Worm (Caenorhabditis elegans) whole organism, early embryonic: Measurements from ENCODE around the gene srx-62.

Source experiments
- B0310.2 ChIP-seq: sonication (generic microtip); optimal IDR thresholded peaks from 2 replicates; lab custom pipeline; 2016; ENCODE audit warnings: mild to moderate bottlenecking, missing genetic modification characterization, missing compliant biosample characterization
- F13C5.2 ChIP-seq: sonication (generic microtip); optimal IDR thresholded peaks from 2 replicates; lab custom pipeline; 2017; ENCODE audit warnings: mild to moderate bottlenecking, missing genetic modification characterization, inconsistent platforms, missing compliant biosample characterization
- aly-1 ChIP-seq: sonication (generic microtip); optimal IDR thresholded peaks from 2 replicates; lab custom pipeline; 2016; ENCODE audit warnings: missing genetic modification characterization, missing compliant biosample characterization
- ama-1 ChIP-seq: fragments of 150-350 bp; optimal IDR thresholded peaks from 2 replicates; lab custom pipeline; 2014
- ets-7 ChIP-seq: sonication (generic microtip); optimal IDR thresholded peaks from 2 replicates; lab custom pipeline; 2016; ENCODE audit warnings: missing genotype, missing genetic modification characterization, missing compliant biosample characterization
- flt-1 ChIP-seq: fragments of 200-800 bp; sonication (Bioruptor generic); IDR thresholded peaks from 2 replicates; pipeline ENCODE4 v1.3.6; 2022; ENCODE audit warnings: missing genetic modification characterization, missing compliant biosample characterization
- hmg-4 ChIP-seq: fragments of 200-800 bp; sonication (Bioruptor generic); optimal IDR thresholded peaks from 2 replicates; lab custom pipeline; 2018; ENCODE audit warnings: mild to moderate bottlenecking, missing genetic modification characterization, missing compliant biosample characterization
- sea-1 ChIP-seq: fragments of 200-800 bp; sonication (Bioruptor generic); conservative IDR thresholded peaks from 2 replicates; pipeline ENCODE4 v1.3.6; 2022; ENCODE audit warnings: missing genetic modification characterization, missing compliant biosample characterization
- tbx-11 ChIP-seq: fragments of 200-800 bp; sonication (Bioruptor generic); IDR thresholded peaks from 2 replicates; pipeline ENCODE4 v1.3.6; 2022; ENCODE audit warnings: missing genetic modification characterization, missing compliant biosample characterization
- tbx-37 ChIP-seq: fragments of 200-800 bp; sonication (Bioruptor generic); conservative IDR thresholded peaks from 2 replicates; pipeline ENCODE4 v1.3.6; 2022; ENCODE audit warnings: missing genetic modification reagents, missing genetic modification characterization, missing compliant biosample characterization
- tra-4 ChIP-seq: sonication (generic microtip); optimal IDR thresholded peaks from 2 replicates; lab custom pipeline; 2017; ENCODE audit warnings: missing genetic modification characterization, missing compliant biosample characterization

DNA sequence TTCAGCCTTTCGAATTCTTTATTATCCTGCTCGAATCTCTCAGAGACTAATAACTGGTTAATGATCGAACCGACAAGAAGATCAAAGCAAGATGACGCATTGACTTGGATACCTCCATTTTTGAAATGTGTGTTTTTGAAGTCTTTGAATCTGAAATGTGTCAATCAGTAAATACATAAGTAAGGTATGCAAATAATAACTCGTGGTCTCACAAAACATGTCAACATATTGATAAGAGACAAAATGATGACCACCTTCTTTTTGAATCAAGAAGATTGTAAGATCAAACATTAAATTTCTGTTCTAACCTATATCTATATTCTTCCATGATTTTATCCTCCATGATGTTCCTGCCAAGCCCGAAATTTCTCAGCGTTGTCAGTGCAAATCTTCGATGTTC, 26.1 kb downstream of the srx-62 start:
- TF ChIP-seq ets-7 (tag; lab: Kevin White, UChicago) (no peak), tbx-37 (no peak), ama-1 (lab: Kevin White, UChicago) (no peak), aly-1 (no peak), hmg-4 (no peak), sea-1 (GFP tag; lab: Robert Waterston, UW) (no peak), B0310.2 (no peak), tbx-11 (no peak), F13C5.2 (tag; lab: Kevin White, UChicago) (no peak), flt-1 (GFP tag; lab: Robert Waterston, UW) (no peak), tra-4 (tag; lab: Kevin White, UChicago) (no peak)
